Worm (Caenorhabditis elegans) whole organism, L4 larva: ENCODE measurements around the gene Y58A7A.4.

Experiments
- F10B5.3 ChIP-seq: sonication (generic microtip); optimal IDR thresholded peaks from 2 replicates; lab custom pipeline; 2016; ENCODE audit warnings: mild to moderate bottlenecking, missing genetic modification characterization, missing compliant biosample characterization
- F44E2.7 ChIP-seq: fragments of 200-800 bp; sonication (Bioruptor generic); IDR thresholded peaks from 2 replicates; pipeline ENCODE4 v2.1.2; 2022; ENCODE audit warnings: missing genetic modification characterization, missing compliant biosample characterization
- F49E8.2 ChIP-seq: sonication (generic microtip); optimal IDR thresholded peaks from 2 replicates; lab custom pipeline; 2016; ENCODE audit warnings: missing compliant biosample characterization, mild to moderate bottlenecking, missing genetic modification characterization, borderline replicate concordance
- R02D3.7 ChIP-seq: fragments of 150-350 bp; sonication (generic microtip); optimal IDR thresholded peaks from 3 replicates; lab custom pipeline; 2014; ENCODE audit warnings: missing biosample characterization, missing genetic modification characterization
- T20F7.1 ChIP-seq: fragments of 200-800 bp; sonication (Bioruptor generic); optimal IDR thresholded peaks from 2 replicates; lab custom pipeline; 2018; ENCODE audit warnings: mild to moderate bottlenecking, missing genetic modification characterization, missing compliant biosample characterization
- aha-1 ChIP-seq: fragments of 150-350 bp; peaks from one replicate; lab custom pipeline; 2014; ENCODE audit warnings: missing biosample characterization, missing genetic modification characterization
- aly-2 ChIP-seq: sonication (generic microtip); optimal IDR thresholded peaks from 2 replicates; lab custom pipeline; 2018; ENCODE audit warnings: missing biosample characterization, missing genetic modification characterization
- ceh-32 ChIP-seq: sonication (generic microtip); optimal IDR thresholded peaks from 2 replicates; lab custom pipeline; 2016; ENCODE audit warnings: mild to moderate bottlenecking, missing genetic modification characterization, missing compliant biosample characterization; ENCODE audit not compliant: poor library complexity
- ceh-82 ChIP-seq: sonication (generic microtip); optimal IDR thresholded peaks from 2 replicates; lab custom pipeline; 2017; ENCODE audit warnings: missing biosample characterization, missing genetic modification characterization
- ces-1 ChIP-seq: fragments of 150-350 bp; sonication (generic microtip); optimal IDR thresholded peaks from 4 replicates; lab custom pipeline; 2014; ENCODE audit warnings: missing biosample characterization, missing genetic modification reagents, missing genetic modification characterization
- daf-19 ChIP-seq: fragments of 200-800 bp; sonication (Bioruptor generic); conservative IDR thresholded peaks from 2 replicates; pipeline ENCODE4 v1.3.6; 2022; ENCODE audit warnings: missing genetic modification characterization, missing compliant biosample characterization
- dmd-6 ChIP-seq: fragments of 200-800 bp; sonication (Bioruptor generic); IDR thresholded peaks from 2 replicates; pipeline ENCODE4 v1.3.6; 2022; ENCODE audit warnings: missing genetic modification reagents, missing genetic modification characterization, missing compliant biosample characterization
- dmd-8 ChIP-seq: fragments of 200-800 bp; sonication (Bioruptor generic); IDR thresholded peaks from 2 replicates; pipeline ENCODE4 v1.3.6; 2022; ENCODE audit warnings: missing genetic modification characterization, missing compliant biosample characterization
- dpl-1 ChIP-seq: fragments of 150-350 bp; optimal IDR thresholded peaks from 2 replicates; lab custom pipeline; 2014; ENCODE audit warnings: missing biosample characterization, missing genetic modification reagents, missing genetic modification characterization
- egl-27 ChIP-seq: sonication (generic microtip); optimal IDR thresholded peaks from 3 replicates; lab custom pipeline; 2017; ENCODE audit warnings: missing biosample characterization, missing genetic modification reagents, missing genetic modification characterization
- egl-43 ChIP-seq: fragments of 200-800 bp; sonication (Bioruptor generic); IDR thresholded peaks from 2 replicates; pipeline ENCODE4 v1.3.6; 2022; ENCODE audit warnings: missing genetic modification reagents, missing genetic modification characterization, missing compliant biosample characterization
- hif-1 ChIP-seq, 2 experiments: sonication (generic microtip); optimal IDR thresholded peaks; 2 replicates each; lab custom pipeline; 2016 to 2017; ENCODE audit warnings: missing compliant biosample characterization in 2 of 2, missing genetic modification characterization in 2 of 2, missing genetic modification reagents in 2 of 2, missing genotype in 2 of 2, mild to moderate bottlenecking in 1 of 2
- jun-1 ChIP-seq: fragments of 150-350 bp; optimal IDR thresholded peaks from 2 replicates; lab custom pipeline; 2014; ENCODE audit warnings: missing biosample characterization, missing genetic modification reagents, missing genetic modification characterization
- lim-7 ChIP-seq: fragments of 200-800 bp; sonication (Bioruptor generic); IDR thresholded peaks from 2 replicates; pipeline ENCODE4 v1.3.6; 2022; ENCODE audit warnings: missing genetic modification characterization, missing compliant biosample characterization
- lin-1 ChIP-seq: fragments of 200-800 bp; sonication (Bioruptor generic); IDR thresholded peaks from 2 replicates; pipeline ENCODE4 v1.3.6; 2022; ENCODE audit warnings: missing genetic modification reagents, missing genetic modification characterization, missing compliant biosample characterization
- lin-15B ChIP-seq: fragments of 150-350 bp; sonication (generic microtip); optimal IDR thresholded peaks from 3 replicates; lab custom pipeline; 2014; ENCODE audit warnings: missing biosample characterization, missing genetic modification characterization
- lin-29 ChIP-seq: fragments of 200-800 bp; sonication (Bioruptor generic); IDR thresholded peaks from 2 replicates; pipeline ENCODE4 v1.3.6; 2022; ENCODE audit warnings: missing genetic modification reagents, missing genetic modification characterization, missing compliant biosample characterization
- lin-39 ChIP-seq: fragments of 150-350 bp; optimal IDR thresholded peaks from 2 replicates; lab custom pipeline; 2014; ENCODE audit warnings: missing biosample characterization, missing genetic modification reagents, missing genetic modification characterization
- lir-3 ChIP-seq: sonication (generic microtip); optimal IDR thresholded peaks from 2 replicates; lab custom pipeline; 2016; ENCODE audit warnings: mild to moderate bottlenecking, missing genetic modification characterization, missing compliant biosample characterization
- lsy-2 ChIP-seq, 2 experiments: fragments of 150-350 bp in 1 of 2; sonication (generic microtip) in 1 of 2; optimal IDR thresholded peaks; 2 replicates each; lab custom pipeline; 2014 to 2017; ENCODE audit warnings: missing biosample characterization in 2 of 2, missing genetic modification characterization in 2 of 2
- madf-5 ChIP-seq, 2 experiments: fragments of 200-800 bp; sonication (Bioruptor generic); IDR thresholded peaks; 2 replicates each; pipeline ENCODE4 v1.3.6; 2022; ENCODE audit warnings: missing compliant biosample characterization in 2 of 2, missing genetic modification characterization in 2 of 2
- madf-9 ChIP-seq: fragments of 200-800 bp; sonication (Bioruptor generic); conservative IDR thresholded peaks from 2 replicates; pipeline ENCODE4 v1.3.6; 2022; ENCODE audit warnings: missing genetic modification reagents, missing genetic modification characterization, missing compliant biosample characterization
- mdl-1 ChIP-seq, 2 experiments: fragments of 150-350 bp in 1 of 2; sonication (generic microtip) in 1 of 2; optimal IDR thresholded peaks; 2 replicates each; lab custom pipeline; 2014 to 2017; ENCODE audit warnings: missing biosample characterization in 2 of 2, missing genetic modification characterization in 2 of 2
- mdt-29 ChIP-seq: fragments of 200-800 bp; sonication (Bioruptor generic); IDR thresholded peaks from 2 replicates; pipeline ENCODE4 v1.3.6; 2022; ENCODE audit warnings: missing genetic modification reagents, missing genetic modification characterization, missing compliant biosample characterization
- mes-2 ChIP-seq: sonication (generic microtip); optimal IDR thresholded peaks from 2 replicates; lab custom pipeline; 2016; ENCODE audit warnings: missing genotype, mild to moderate bottlenecking, missing genetic modification characterization, missing compliant biosample characterization; ENCODE audit not compliant: poor library complexity, severe bottlenecking
- mxl-2 ChIP-seq: fragments of 200-800 bp; sonication (Bioruptor generic); conservative IDR thresholded peaks from 2 replicates; pipeline ENCODE4 v1.3.6; 2022; ENCODE audit warnings: missing genetic modification reagents, missing genetic modification characterization, missing compliant biosample characterization
- nhr-10 ChIP-seq: fragments of 150-350 bp; optimal IDR thresholded peaks from 2 replicates; lab custom pipeline; 2014; ENCODE audit warnings: missing biosample characterization, missing genetic modification characterization
- nhr-102 ChIP-seq: sonication (generic microtip); optimal IDR thresholded peaks from 2 replicates; lab custom pipeline; 2016; ENCODE audit warnings: mild to moderate bottlenecking, missing genetic modification characterization, moderate library complexity, missing compliant biosample characterization
- nhr-25 ChIP-seq: sonication (generic microtip); optimal IDR thresholded peaks from 2 replicates; lab custom pipeline; 2017; ENCODE audit warnings: missing genetic modification characterization, mild to moderate bottlenecking, missing compliant biosample characterization, antibody characterized with exemption, moderate library complexity, borderline replicate concordance; ENCODE audit not compliant: insufficient read depth
- nhr-28 ChIP-seq: fragments of 150-350 bp; optimal IDR thresholded peaks from 2 replicates; lab custom pipeline; 2014; ENCODE audit warnings: missing biosample characterization, missing genetic modification characterization
- nhr-42 ChIP-seq: fragments of 200-800 bp; sonication (Bioruptor generic); IDR thresholded peaks from 2 replicates; pipeline ENCODE4 v1.3.6; 2022; ENCODE audit warnings: missing genetic modification characterization, missing compliant biosample characterization
- nhr-48 ChIP-seq: sonication (generic microtip); optimal IDR thresholded peaks from 2 replicates; lab custom pipeline; 2016; ENCODE audit warnings: mild to moderate bottlenecking, missing genetic modification characterization, missing compliant biosample characterization
- pha-4 ChIP-seq, 2 experiments: fragments of 150-350 bp in 1 of 2; fragments of 200-800 bp in 1 of 2; sonication (Bioruptor generic) in 1 of 2; IDR thresholded peaks in 1 of 2; optimal IDR thresholded peaks in 1 of 2; 2 replicates each; pipeline versions ENCODE4 v1.3.6 to Lab custom; 2014 to 2022; ENCODE audit warnings: missing genetic modification characterization in 2 of 2, missing genetic modification reagents in 2 of 2, missing biosample characterization in 1 of 2, missing compliant biosample characterization in 1 of 2
- php-3 ChIP-seq: fragments of 200-800 bp; sonication (Bioruptor generic); IDR thresholded peaks from 2 replicates; pipeline ENCODE4 v1.3.6; 2022; ENCODE audit warnings: missing genetic modification reagents, missing genetic modification characterization, missing compliant biosample characterization
- pqm-1 ChIP-seq: sonication (generic microtip); optimal IDR thresholded peaks from 2 replicates; lab custom pipeline; 2017; ENCODE audit warnings: missing biosample characterization, missing genetic modification characterization
- spr-3 ChIP-seq: fragments of 200-800 bp; sonication (Bioruptor generic); optimal IDR thresholded peaks from 2 replicates; lab custom pipeline; 2018; ENCODE audit warnings: mild to moderate bottlenecking, missing genetic modification characterization, missing compliant biosample characterization
- tra-1 ChIP-seq: fragments of 200-800 bp; sonication (Bioruptor generic); IDR thresholded peaks from 2 replicates; pipeline ENCODE4 v1.3.6; 2022; ENCODE audit warnings: missing genetic modification reagents, missing genetic modification characterization, missing compliant biosample characterization
- unc-62 ChIP-seq, 3 experiments: fragments of 150-350 bp in 1 of 3; sonication (generic microtip); optimal IDR thresholded peaks in 2 of 3; peaks in 1 of 3; 1 replicate in 1 of 3; 2 replicates in 2 of 3; lab custom pipeline; 2014 to 2017; ENCODE audit warnings: missing biosample characterization in 3 of 3, missing genetic modification characterization in 3 of 3, missing genetic modification reagents in 3 of 3, missing genotype in 1 of 3
- zfp-2 ChIP-seq: sonication (generic microtip); optimal IDR thresholded peaks from 2 replicates; lab custom pipeline; 2016; ENCODE audit warnings: mild to moderate bottlenecking, missing genetic modification characterization, missing compliant biosample characterization
- zip-11 ChIP-seq: fragments of 200-800 bp; sonication (Bioruptor generic); IDR thresholded peaks from 2 replicates; pipeline ENCODE4 v1.3.6; 2022; ENCODE audit warnings: missing genetic modification characterization, missing compliant biosample characterization
- zip-2 ChIP-seq: fragments of 150-350 bp; optimal IDR thresholded peaks from 2 replicates; lab custom pipeline; 2014; ENCODE audit warnings: missing biosample characterization, missing genetic modification characterization
- ztf-11 ChIP-seq: fragments of 150-350 bp; optimal IDR thresholded peaks from 2 replicates; lab custom pipeline; 2014; ENCODE audit warnings: missing biosample characterization, missing genetic modification characterization
- ztf-7 ChIP-seq: fragments of 150-350 bp; optimal IDR thresholded peaks from 2 replicates; lab custom pipeline; 2014; ENCODE audit warnings: missing biosample characterization, missing genetic modification characterization

Gene Y58A7A.4

DNA sequence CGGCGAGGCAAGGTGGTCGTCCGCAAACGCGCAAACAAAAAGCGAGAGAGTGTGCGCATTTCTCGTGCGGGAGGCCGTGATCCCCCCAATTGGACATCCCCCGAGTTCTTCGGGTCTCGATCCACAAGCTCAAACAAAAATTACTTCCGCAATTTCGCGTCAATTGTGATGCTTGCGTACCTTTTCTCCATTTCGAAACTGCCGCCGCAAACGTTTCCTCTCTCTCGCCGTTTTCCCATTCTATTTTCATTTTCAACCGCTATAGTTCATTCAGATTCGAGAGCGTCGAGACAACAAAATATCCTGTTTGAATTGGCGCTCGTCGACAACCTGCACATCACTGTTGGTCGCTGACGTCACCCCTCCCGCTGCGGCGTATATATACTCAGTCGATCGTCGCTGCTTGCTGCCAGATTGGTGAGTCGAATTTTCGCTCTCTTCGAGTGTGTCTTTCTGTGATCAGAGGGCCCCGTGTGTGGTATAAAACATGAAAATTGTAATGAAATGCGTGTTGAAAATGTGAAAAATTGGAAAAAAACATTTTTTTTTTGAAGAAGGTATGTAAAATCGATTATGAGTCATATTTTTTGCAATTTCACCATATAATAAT lies 35.4 kb downstream of the Y58A7A.4 start, which contains the start of the genes pqn-51 and K11D12.14 (continued):
- TF ChIP-seq nhr-102 (tag; lab: Kevin White, UChicago) (peak; percentile 93), lir-3 (no peak), nhr-48 (tag; lab: Kevin White, UChicago) (peak; percentile 89), aha-1 (tag; lab: Kevin White, UChicago) (peak; percentile 87), lin-1 (peak; percentile 61; the same call in 1 of the 2 replicates), madf-5 (GFP tag; IDR thresholded peaks at IDR 0.05; lab: Robert Waterston, UW) (0 out of 4 replicates have a peak, but pooled peaks of 1 of the 2 experiments have one; percentile 5), ceh-82 (tag; lab: Kevin White, UChicago) (no peak), lin-15B (tag; lab: Kevin White, UChicago) (peak; percentile 31), dmd-8 (0 out of 2 replicates have a peak, but pooled peaks have one; percentile 64), nhr-28 (tag; lab: Kevin White, UChicago) (peak; percentile 83), unc-62 (GFP tag; optimal IDR thresholded peaks at IDR 0.05 in 1 of 2; lab: Kevin White, UChicago) (peak in 1 of 2 experiments; percentile 100), unc-62 (tag; optimal IDR thresholded peaks at IDR 0.05; lab: Kevin White, UChicago) (no peak), lim-7 (0 out of 2 replicates have a peak, but pooled peaks have one; percentile 10), lin-39 (no peak), ces-1 (GFP tag; lab: Kevin White, UChicago) (no peak), F49E8.2 (tag; lab: Kevin White, UChicago) (no peak), dmd-6 (GFP tag; lab: Robert Waterston, UW) (peak; percentile 90), madf-9 (GFP tag; lab: Robert Waterston, UW) (peak; percentile 83), nhr-42 (GFP tag; lab: Robert Waterston, UW) (peak; percentile 93), jun-1 (peak; percentile 88), pha-4 (GFP tag; IDR thresholded peaks at IDR 0.05; lab: Robert Waterston, UW) (peak; percentile 90), pha-4 (tag; optimal IDR thresholded peaks at IDR 0.05; lab: Kevin White, UChicago) (peak; percentile 1), zip-11 (GFP tag; lab: Robert Waterston, UW) (no peak), ztf-7 (tag; lab: Kevin White, UChicago) (peak; percentile 55), ceh-32 (tag; lab: Kevin White, UChicago) (peak; percentile 21), php-3 (GFP tag; lab: Robert Waterston, UW) (peak; percentile 71; the same call in 1 of the 2 replicates), daf-19 (GFP tag; lab: Robert Waterston, UW) (peak; percentile 78), nhr-25 (peak; percentile 24), dpl-1 (peak; percentile 90), nhr-10 (tag; lab: Kevin White, UChicago) (peak; percentile 54), F10B5.3 (tag; lab: Kevin White, UChicago) (peak; percentile 79), R02D3.7 (tag; lab: Kevin White, UChicago) (no peak), tra-1 (GFP tag; lab: Robert Waterston, UW) (peak; percentile 91), mdl-1 (tag; optimal IDR thresholded peaks at IDR 0.05; lab: Kevin White, UChicago) (peak; percentile 18 to 67), lsy-2 (tag; optimal IDR thresholded peaks at IDR 0.05; lab: Kevin White, UChicago) (peak; percentile 81 to 92), egl-27 (tag; lab: Kevin White, UChicago) (no peak), spr-3 (GFP tag; lab: Kevin White, UChicago) (peak; percentile 61), F44E2.7 (GFP tag; lab: Robert Waterston, UW) (0 out of 2 replicates have a peak, but pooled peaks have one; percentile 51), lin-29 (GFP tag; lab: Robert Waterston, UW) (peak; percentile 87), zip-2 (tag; lab: Kevin White, UChicago) (peak; percentile 11), hif-1 (tag; optimal IDR thresholded peaks at IDR 0.05; lab: Kevin White, UChicago) (peak; percentile 61 to 75), egl-43 (GFP tag; lab: Robert Waterston, UW) (peak; percentile 97), zfp-2 (tag; lab: Kevin White, UChicago) (peak; percentile 73), T20F7.1 (GFP tag; lab: Kevin White, UChicago) (peak; percentile 81), aly-2 (tag; lab: Kevin White, UChicago) (peak; percentile 22), mes-2 (tag; lab: Kevin White, UChicago) (peak; percentile 83), mxl-2 (peak; percentile 33; the same call in 1 of the 2 replicates), pqm-1 (tag; lab: Kevin White, UChicago) (no peak), mdt-29 (GFP tag; lab: Robert Waterston, UW) (0 out of 2 replicates have a peak, but pooled peaks have one; percentile 59), ztf-11 (tag; lab: Kevin White, UChicago) (no peak)
